Worm (Caenorhabditis elegans) whole organism, midembryonic: ENCODE measurements around the gene abu-4.

Experiments
- cog-1 ChIP-seq: sonication (generic microtip); optimal IDR thresholded peaks from 2 replicates; lab custom pipeline; 2016; ENCODE audit warnings: missing genetic modification characterization, missing compliant biosample characterization
- med-1 ChIP-seq: sonication (generic microtip); optimal IDR thresholded peaks from 2 replicates; lab custom pipeline; 2017; ENCODE audit warnings: missing genetic modification characterization, mild to moderate bottlenecking, missing compliant biosample characterization, antibody characterized with exemption, missing genetic modification reagents; ENCODE audit not compliant: insufficient read depth
- tab-1 ChIP-seq: fragments of 200-800 bp; sonication (Bioruptor generic); IDR thresholded peaks from 2 replicates; pipeline ENCODE4 v1.3.6; 2022; ENCODE audit warnings: missing genetic modification characterization, missing compliant biosample characterization
- ztf-23 ChIP-seq: fragments of 200-800 bp; sonication (Bioruptor generic); IDR thresholded peaks from 2 replicates; pipeline ENCODE4 v1.3.6; 2022; ENCODE audit warnings: missing genetic modification reagents, missing genetic modification characterization, missing compliant biosample characterization

- TF ChIP-seq med-1 (no peak), cog-1 (tag; lab: Kevin White, UChicago) (no peak), ztf-23 (GFP tag; lab: Robert Waterston, UW) (no peak), tab-1 (no peak)
Observed at ce11 chrV:2266958-2267357, 7.7 kb upstream of the abu-4 start, which contains the start of gene nhr-275.
